Worm (Caenorhabditis elegans) whole organism, young adult: ENCODE data around the gene cht-5.

Experiments used
- B0035.1 ChIP-seq: sonication (generic microtip); optimal IDR thresholded peaks from 2 replicates; lab custom pipeline; 2016; ENCODE audit warnings: missing genetic modification characterization, mild to moderate bottlenecking, missing compliant biosample characterization, missing genotype, missing genetic modification reagents
- D2030.7 ChIP-seq: fragments of 200-800 bp; sonication (Bioruptor generic); IDR thresholded peaks from 2 replicates; pipeline ENCODE4 v1.3.6; 2022; ENCODE audit warnings: missing genetic modification reagents, missing genetic modification characterization, missing compliant biosample characterization
- F37B4.10 ChIP-seq: fragments of 200-800 bp; sonication (Bioruptor generic); IDR thresholded peaks from 2 replicates; pipeline ENCODE4 v1.3.6; 2022; ENCODE audit warnings: missing genetic modification characterization, missing compliant biosample characterization
- F39B2.1 ChIP-seq: fragments of 200-800 bp; sonication (Bioruptor generic); IDR thresholded peaks from 2 replicates; pipeline ENCODE4 v1.3.6; 2022; ENCODE audit warnings: missing genetic modification reagents, missing genetic modification characterization, missing compliant biosample characterization
- F57C9.4 ChIP-seq: sonication (generic microtip); optimal IDR thresholded peaks from 2 replicates; lab custom pipeline; 2017; ENCODE audit warnings: mild to moderate bottlenecking, missing genetic modification characterization, missing compliant biosample characterization
- Y56A3A.18 ChIP-seq: fragments of 200-800 bp; sonication (Bioruptor generic); IDR thresholded peaks from 2 replicates; pipeline ENCODE4 v1.3.6; 2022; ENCODE audit warnings: missing genetic modification reagents, missing genetic modification characterization, missing compliant biosample characterization
- aptf-2 ChIP-seq: fragments of 200-800 bp; sonication (Bioruptor generic); conservative IDR thresholded peaks from 2 replicates; pipeline ENCODE4 v1.3.6; 2022; ENCODE audit warnings: missing genetic modification reagents, missing genetic modification characterization, missing compliant biosample characterization
- aptf-3 ChIP-seq: fragments of 200-800 bp; sonication (Bioruptor generic); IDR thresholded peaks from 2 replicates; pipeline ENCODE4 v1.3.6; 2022; ENCODE audit warnings: missing genetic modification characterization, missing compliant biosample characterization
- bed-1 ChIP-seq: fragments of 200-800 bp; sonication (Bioruptor generic); IDR thresholded peaks from 2 replicates; pipeline ENCODE4 v1.3.6; 2022; ENCODE audit warnings: missing genetic modification reagents, missing genetic modification characterization, missing compliant biosample characterization
- ccch-3 ChIP-seq: fragments of 200-800 bp; sonication (Bioruptor generic); optimal IDR thresholded peaks from 2 replicates; lab custom pipeline; 2018; ENCODE audit warnings: mild to moderate bottlenecking, missing genetic modification characterization, missing compliant biosample characterization
- cebp-1 ChIP-seq, 2 experiments: fragments of 200-800 bp in 1 of 2; sonication (Bioruptor generic) in 1 of 2; sonication (generic microtip) in 1 of 2; IDR thresholded peaks in 1 of 2; optimal IDR thresholded peaks in 1 of 2; 2 replicates each; pipeline versions ENCODE4 v1.3.6 to Lab custom; 2017 to 2022; ENCODE audit warnings: missing compliant biosample characterization in 2 of 2, missing genetic modification characterization in 2 of 2, mild to moderate bottlenecking in 1 of 2, missing genetic modification reagents in 1 of 2, moderate library complexity in 1 of 2
- chd-7 ChIP-seq: sonication (generic microtip); optimal IDR thresholded peaks from 2 replicates; lab custom pipeline; 2016; ENCODE audit warnings: mild to moderate bottlenecking, missing genetic modification characterization, moderate library complexity, missing compliant biosample characterization
- ekl-4 ChIP-seq: fragments of 200-800 bp; sonication (Bioruptor generic); IDR thresholded peaks from 2 replicates; pipeline ENCODE4 v1.3.6; 2022; ENCODE audit warnings: missing genetic modification reagents, missing genetic modification characterization, missing compliant biosample characterization
- hmg-1.2 ChIP-seq: fragments of 200-800 bp; sonication (Bioruptor generic); IDR thresholded peaks from 2 replicates; pipeline ENCODE4 v1.3.6; 2022; ENCODE audit warnings: missing genetic modification reagents, missing genetic modification characterization, missing compliant biosample characterization
- hrde-1 ChIP-seq: sonication (generic microtip); optimal IDR thresholded peaks from 2 replicates; lab custom pipeline; 2016; ENCODE audit warnings: missing genetic modification characterization, mild to moderate bottlenecking, missing compliant biosample characterization, moderate library complexity, missing genotype, missing genetic modification reagents, borderline replicate concordance
- lag-1 ChIP-seq: fragments of 200-800 bp; sonication (Bioruptor generic); IDR thresholded peaks from 2 replicates; pipeline ENCODE4 v1.3.6; 2022; ENCODE audit warnings: missing genetic modification reagents, missing genetic modification characterization, missing compliant biosample characterization
- lin-35 ChIP-seq, 3 experiments: fragments of 150-350 bp in 2 of 3; sonication (generic microtip) in 1 of 3; optimal IDR thresholded peaks; 2 replicates each; lab custom pipeline; 2014 to 2018; ENCODE audit warnings: missing biosample characterization in 3 of 3, missing genetic modification characterization in 3 of 3, missing genetic modification reagents in 3 of 3
- lsy-27 ChIP-seq: sonication (generic microtip); optimal IDR thresholded peaks from 2 replicates; lab custom pipeline; 2017; ENCODE audit warnings: missing genetic modification characterization, mild to moderate bottlenecking, missing compliant biosample characterization, antibody characterized with exemption, missing genotype, borderline replicate concordance; ENCODE audit not compliant: insufficient read depth
- madf-3 ChIP-seq: fragments of 200-800 bp; sonication (Bioruptor generic); IDR thresholded peaks from 2 replicates; pipeline ENCODE4 v1.3.6; 2022; ENCODE audit warnings: missing genetic modification reagents, missing genetic modification characterization, missing compliant biosample characterization
- madf-6 ChIP-seq: fragments of 200-800 bp; sonication (Bioruptor generic); IDR thresholded peaks from 2 replicates; pipeline ENCODE4 v1.3.6; 2022; ENCODE audit warnings: missing genetic modification reagents, missing genetic modification characterization, missing compliant biosample characterization
- mxl-1 ChIP-seq: sonication (generic microtip); optimal IDR thresholded peaks from 2 replicates; lab custom pipeline; 2016; ENCODE audit warnings: missing genetic modification characterization, missing compliant biosample characterization
- nfya-1 ChIP-seq: sonication (generic microtip); optimal IDR thresholded peaks from 2 replicates; lab custom pipeline; 2017; ENCODE audit warnings: antibody characterized with exemption, missing compliant biosample characterization, missing genetic modification characterization, borderline replicate concordance; ENCODE audit not compliant: insufficient read depth
- nhr-80 ChIP-seq: sonication (generic microtip); optimal IDR thresholded peaks from 2 replicates; lab custom pipeline; 2016; ENCODE audit warnings: missing genetic modification characterization, missing compliant biosample characterization
- rcor-1 ChIP-seq: fragments of 200-800 bp; sonication (Bioruptor generic); IDR thresholded peaks from 2 replicates; pipeline ENCODE4 v1.3.6; 2022; ENCODE audit warnings: missing genetic modification reagents, missing genetic modification characterization, missing compliant biosample characterization
- rec-8 ChIP-seq, 2 experiments: sonication (generic microtip); optimal IDR thresholded peaks; 2 replicates each; lab custom pipeline; 2016; ENCODE audit warnings: mild to moderate bottlenecking in 2 of 2, missing genetic modification characterization in 2 of 2, missing genetic modification reagents in 2 of 2, missing genotype in 2 of 2, missing biosample characterization in 1 of 2, missing compliant biosample characterization in 1 of 2, moderate library complexity in 1 of 2
- rpc-1 ChIP-seq, 2 experiments: fragments of 150-350 bp in 1 of 2; sonication (generic microtip) in 1 of 2; optimal IDR thresholded peaks; 2 replicates each; lab custom pipeline; 2014 to 2018; ENCODE audit warnings: missing biosample characterization in 1 of 2, missing genetic modification characterization in 1 of 2, missing genetic modification reagents in 1 of 2, missing genotype in 1 of 2
- sea-2 ChIP-seq: fragments of 200-800 bp; sonication (Bioruptor generic); IDR thresholded peaks from 2 replicates; pipeline ENCODE4 v1.3.6; 2022; ENCODE audit warnings: missing genetic modification characterization, missing compliant biosample characterization
- snpc-4 ChIP-seq, 5 experiments: fragments of 150-350 bp in 1 of 5; sonication (generic microtip) in 4 of 5; optimal IDR thresholded peaks; 2 replicates each; lab custom pipeline; 2014 to 2018; ENCODE audit warnings: missing genetic modification characterization in 5 of 5, missing biosample characterization in 3 of 5, antibody characterized with exemption in 2 of 5, mild to moderate bottlenecking in 2 of 5, missing compliant biosample characterization in 2 of 5, missing genotype in 2 of 5, moderate library complexity in 2 of 5, missing genetic modification reagents in 1 of 5
- somi-1 ChIP-seq: fragments of 200-800 bp; sonication (Bioruptor generic); optimal IDR thresholded peaks from 2 replicates; lab custom pipeline; 2018; ENCODE audit warnings: mild to moderate bottlenecking, missing genetic modification characterization, missing compliant biosample characterization
- sptf-2 ChIP-seq: fragments of 200-800 bp; sonication (Bioruptor generic); optimal IDR thresholded peaks from 2 replicates; lab custom pipeline; 2018; ENCODE audit warnings: mild to moderate bottlenecking, missing genetic modification characterization, missing compliant biosample characterization
- tlf-1 ChIP-seq: fragments of 200-800 bp; sonication (Bioruptor generic); optimal IDR thresholded peaks from 2 replicates; lab custom pipeline; 2018; ENCODE audit warnings: mild to moderate bottlenecking, missing genetic modification characterization, missing compliant biosample characterization
- zfh-2 ChIP-seq: fragments of 200-800 bp; sonication (Bioruptor generic); conservative IDR thresholded peaks from 2 replicates; pipeline ENCODE4 v1.3.6; 2022; ENCODE audit warnings: missing genetic modification reagents, missing genetic modification characterization, missing compliant biosample characterization
- ztf-26 ChIP-seq: sonication (generic microtip); optimal IDR thresholded peaks from 2 replicates; lab custom pipeline; 2017; ENCODE audit warnings: missing genetic modification characterization, missing compliant biosample characterization

cht-5 gene

DNA sequence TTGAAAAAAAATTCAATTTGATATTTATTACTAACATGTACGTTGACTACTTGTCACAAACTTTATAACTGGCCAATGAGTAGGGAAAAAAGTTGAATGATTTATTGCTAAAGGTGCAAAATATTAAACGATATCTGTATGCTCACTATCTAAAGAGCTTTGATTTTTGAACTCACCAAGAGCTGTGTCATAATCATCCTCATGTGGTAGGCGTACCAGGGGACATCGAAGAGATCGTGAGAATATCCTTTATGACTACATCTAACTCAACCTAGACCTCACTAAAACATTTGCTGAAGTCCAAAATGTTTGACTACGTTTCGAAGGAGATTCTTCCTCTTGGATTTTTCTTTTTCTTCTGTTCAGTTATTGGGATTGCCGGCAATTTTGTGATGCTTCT lies 37.8 kb downstream of the cht-5 start, which contains the start of gene srsx-28:
TSS of gene srsx-28 (plus strand) at position 301 of the 400 bp plus-strand sequence.
- no peak for TF ChIP-seq lsy-27 (tag; lab: Kevin White, UChicago)
- TF ChIP-seq aptf-2 (GFP tag; lab: Robert Waterston, UW) = no peak
- TF ChIP-seq ccch-3 = no peak
- TF ChIP-seq Y56A3A.18 (GFP tag; lab: Robert Waterston, UW) = no peak
- no peak for TF ChIP-seq cebp-1 (GFP tag; IDR thresholded peaks at IDR 0.05; lab: Robert Waterston, UW)
- TF ChIP-seq cebp-1 (tag; optimal IDR thresholded peaks at IDR 0.05; lab: Kevin White, UChicago) = no peak
- no peak for TF ChIP-seq madf-6
- TF ChIP-seq nhr-80 (tag; lab: Kevin White, UChicago) = no peak
- no peak for TF ChIP-seq ztf-26 (tag; lab: Kevin White, UChicago)
- no peak for TF ChIP-seq rec-8 (tag; optimal IDR thresholded peaks at IDR 0.05; lab: Kevin White, UChicago)
- TF ChIP-seq hrde-1 (tag; lab: Kevin White, UChicago) = no peak
- no peak for TF ChIP-seq nfya-1 (tag; lab: Kevin White, UChicago)
- no peak for TF ChIP-seq rcor-1 (GFP tag; lab: Robert Waterston, UW)
- no peak for TF ChIP-seq somi-1
- no peak for TF ChIP-seq snpc-4 (GFP tag; optimal IDR thresholded peaks at IDR 0.05; lab: Kevin White, UChicago)
- TF ChIP-seq snpc-4 (tag; optimal IDR thresholded peaks at IDR 0.05; lab: Kevin White, UChicago) = no peak
- TF ChIP-seq ekl-4 (GFP tag; lab: Robert Waterston, UW) = no peak
- no peak for TF ChIP-seq B0035.1 (tag; lab: Kevin White, UChicago)

DNA sequence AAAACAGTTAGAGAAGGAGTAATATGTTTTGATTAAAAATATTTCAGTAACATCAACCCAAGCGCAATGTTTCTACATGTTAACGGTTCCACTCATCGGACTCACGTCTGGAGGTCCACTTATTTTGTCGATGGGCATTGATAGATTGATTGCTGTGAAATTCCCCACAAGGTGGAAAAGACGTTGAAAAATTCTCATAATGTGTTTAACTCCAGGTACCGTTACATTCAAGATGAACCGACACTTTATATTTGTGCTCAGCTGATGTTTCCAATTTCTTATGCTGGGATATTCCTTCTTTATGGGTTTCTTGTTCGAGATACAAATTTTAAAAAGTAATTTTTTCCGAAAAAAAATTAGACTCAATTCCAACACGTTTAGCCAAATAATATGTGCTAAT lies 38.6 kb downstream of the cht-5 start:
- TF ChIP-seq D2030.7 (GFP tag; lab: Robert Waterston, UW) (no peak), lin-35 (GFP tag; optimal IDR thresholded peaks at IDR 0.05; lab: Kevin White, UChicago) (no peak), sea-2 (GFP tag; lab: Robert Waterston, UW) (no peak), lag-1 (GFP tag; lab: Robert Waterston, UW) (no peak), zfh-2 (GFP tag; lab: Robert Waterston, UW) (no peak), F37B4.10 (no peak), rpc-1 (optimal IDR thresholded peaks at IDR 0.05; lab: Kevin White, UChicago) (no peak), rpc-1 (tag; optimal IDR thresholded peaks at IDR 0.05; lab: Kevin White, UChicago) (no peak), aptf-3 (GFP tag; lab: Robert Waterston, UW) (no peak), tlf-1 (GFP tag; lab: Kevin White, UChicago) (no peak), mxl-1 (tag; lab: Kevin White, UChicago) (no peak), F57C9.4 (tag; lab: Kevin White, UChicago) (no peak), madf-3 (no peak), bed-1 (GFP tag; lab: Robert Waterston, UW) (no peak), sptf-2 (GFP tag; lab: Kevin White, UChicago) (no peak), lsy-27 (tag; lab: Kevin White, UChicago) (no peak), chd-7 (tag; lab: Kevin White, UChicago) (no peak)

DNA sequence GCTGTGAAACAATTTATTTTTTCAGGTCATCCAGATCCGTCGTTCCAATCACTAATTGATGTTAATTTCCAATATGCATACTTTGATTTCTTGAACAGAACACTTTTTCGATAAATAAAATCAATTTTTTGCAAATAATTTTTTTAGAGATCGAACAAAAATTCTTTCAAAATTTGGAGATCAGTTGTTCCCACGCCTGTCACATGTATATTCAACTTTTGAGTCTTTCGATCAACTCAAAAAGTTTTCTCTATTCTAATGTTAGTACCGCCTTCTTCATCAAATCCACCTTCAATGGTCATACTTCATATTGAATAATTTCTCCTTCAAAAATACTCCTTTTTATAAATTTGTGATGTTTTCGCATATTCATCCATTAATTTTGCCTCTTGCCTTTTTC lies 40.3 kb downstream of the cht-5 start, which contains the start of gene srsx-29:
TSS of gene srsx-29 (plus strand) at position 301 of the 400 bp plus-strand sequence.
- TF ChIP-seq F39B2.1 (GFP tag; lab: Robert Waterston, UW) (no peak), hmg-1.2 (GFP tag; lab: Robert Waterston, UW) (no peak)
- TF ChIP-seq, all 124 proteins: peak for 0
